Worm (Caenorhabditis elegans) whole organism, L2 larva: ENCODE measurements around the gene T07E3.3.
A peak's percentile ranks its signal among the peaks of the same experiment; 100 is the strongest.

ENCODE experiments used
- C34F6.9 ChIP-seq: fragments of 150-350 bp; optimal IDR thresholded peaks from 2 replicates; lab custom pipeline; 2014; ENCODE audit warnings: missing biosample characterization, missing genetic modification characterization
- F13H6.1 ChIP-seq: sonication (generic microtip); optimal IDR thresholded peaks from 2 replicates; lab custom pipeline; 2016; ENCODE audit warnings: missing genetic modification characterization, missing compliant biosample characterization
- R02D3.7 ChIP-seq: fragments of 150-350 bp; optimal IDR thresholded peaks from 2 replicates; lab custom pipeline; 2014; ENCODE audit warnings: missing biosample characterization, missing genetic modification characterization
- Y55F3AM.14 ChIP-seq: fragments of 200-800 bp; sonication (Bioruptor generic); optimal IDR thresholded peaks from 2 replicates; lab custom pipeline; 2018; ENCODE audit warnings: mild to moderate bottlenecking, missing genetic modification characterization, missing compliant biosample characterization
- ZK546.5 ChIP-seq: sonication (generic microtip); optimal IDR thresholded peaks from 2 replicates; lab custom pipeline; 2017; ENCODE audit warnings: missing biosample characterization, missing genetic modification characterization
- alr-1 ChIP-seq: fragments of 150-350 bp; optimal IDR thresholded peaks from 2 replicates; lab custom pipeline; 2014; ENCODE audit warnings: missing biosample characterization, missing genetic modification characterization
- aly-2 ChIP-seq: fragments of 150-350 bp; optimal IDR thresholded peaks from 2 replicates; lab custom pipeline; 2014; ENCODE audit warnings: missing biosample characterization, missing genetic modification characterization
- ama-1 ChIP-seq: fragments of 150-350 bp; optimal IDR thresholded peaks from 2 replicates; lab custom pipeline; 2018; ENCODE audit warnings: inconsistent platforms
- blmp-1 ChIP-seq: sonication (generic microtip); optimal IDR thresholded peaks from 2 replicates; lab custom pipeline; 2017; ENCODE audit warnings: missing genetic modification characterization, mild to moderate bottlenecking, missing compliant biosample characterization, antibody characterized with exemption, moderate library complexity; ENCODE audit not compliant: insufficient read depth
- ceh-16 ChIP-seq: fragments of 150-350 bp; optimal IDR thresholded peaks from 2 replicates; lab custom pipeline; 2014; ENCODE audit warnings: missing biosample characterization, missing genetic modification characterization
- ceh-82 ChIP-seq: fragments of 150-350 bp; optimal IDR thresholded peaks from 2 replicates; lab custom pipeline; 2014; ENCODE audit warnings: missing biosample characterization, missing genetic modification characterization
- crh-2 ChIP-seq: sonication (generic microtip); optimal IDR thresholded peaks from 2 replicates; lab custom pipeline; 2017; ENCODE audit warnings: missing biosample characterization, missing genetic modification characterization
- egl-27 ChIP-seq: sonication (generic microtip); optimal IDR thresholded peaks from 3 replicates; lab custom pipeline; 2017; ENCODE audit warnings: missing biosample characterization, missing genetic modification reagents, missing genetic modification characterization
- elt-1 ChIP-seq: fragments of 150-350 bp; optimal IDR thresholded peaks from 2 replicates; lab custom pipeline; 2014; ENCODE audit warnings: missing biosample characterization, missing genetic modification characterization
- elt-3 ChIP-seq: sonication (generic microtip); optimal IDR thresholded peaks from 2 replicates; lab custom pipeline; 2017; ENCODE audit warnings: missing biosample characterization, missing genetic modification characterization
- fos-1 ChIP-seq: fragments of 150-350 bp; optimal IDR thresholded peaks from 2 replicates; lab custom pipeline; 2014; ENCODE audit warnings: missing biosample characterization, missing genetic modification characterization
- gmeb-1 ChIP-seq: fragments of 150-350 bp; optimal IDR thresholded peaks from 2 replicates; lab custom pipeline; 2014; ENCODE audit warnings: missing biosample characterization, missing genetic modification characterization
- lin-11 ChIP-seq: fragments of 150-350 bp; sonication (generic microtip); optimal IDR thresholded peaks from 2 replicates; lab custom pipeline; 2014; ENCODE audit warnings: missing biosample characterization, missing genetic modification characterization, inconsistent platforms, mixed read lengths
- lin-13 ChIP-seq: fragments of 150-350 bp; optimal IDR thresholded peaks from 2 replicates; lab custom pipeline; 2014; ENCODE audit warnings: missing biosample characterization, missing genetic modification reagents, missing genetic modification characterization
- lin-39 ChIP-seq: fragments of 150-350 bp; optimal IDR thresholded peaks from 2 replicates; lab custom pipeline; 2014; ENCODE audit warnings: missing biosample characterization, missing genetic modification reagents, missing genetic modification characterization
- lsy-2 ChIP-seq, 2 experiments: fragments of 150-350 bp in 1 of 2; sonication (generic microtip) in 1 of 2; optimal IDR thresholded peaks; 2 replicates each; lab custom pipeline; 2014 to 2017; ENCODE audit warnings: missing biosample characterization in 2 of 2, missing genetic modification characterization in 2 of 2
- mab-5 ChIP-seq: fragments of 150-350 bp; optimal IDR thresholded peaks from 2 replicates; lab custom pipeline; 2014; ENCODE audit warnings: missing biosample characterization, missing genetic modification characterization
- mbf-1 ChIP-seq: sonication (generic microtip); optimal IDR thresholded peaks from 2 replicates; lab custom pipeline; 2017; ENCODE audit warnings: missing biosample characterization, missing genetic modification characterization
- nhr-10 ChIP-seq: sonication (generic microtip); optimal IDR thresholded peaks from 2 replicates; lab custom pipeline; 2017; ENCODE audit warnings: missing biosample characterization, missing genetic modification characterization
- nhr-11 ChIP-seq: fragments of 150-350 bp; optimal IDR thresholded peaks from 2 replicates; lab custom pipeline; 2014; ENCODE audit warnings: missing biosample characterization, missing genetic modification characterization
- nhr-12 ChIP-seq: fragments of 150-350 bp; optimal IDR thresholded peaks from 2 replicates; lab custom pipeline; 2014; ENCODE audit warnings: missing biosample characterization, missing genetic modification characterization
- nhr-129 ChIP-seq: fragments of 150-350 bp; optimal IDR thresholded peaks from 2 replicates; lab custom pipeline; 2014; ENCODE audit warnings: missing biosample characterization, missing genetic modification characterization
- nhr-21 ChIP-seq: fragments of 150-350 bp; optimal IDR thresholded peaks from 2 replicates; lab custom pipeline; 2014; ENCODE audit warnings: missing biosample characterization, missing genetic modification characterization
- nhr-23 ChIP-seq: fragments of 150-350 bp; optimal IDR thresholded peaks from 2 replicates; lab custom pipeline; 2014; ENCODE audit warnings: missing biosample characterization, missing genetic modification reagents, missing genetic modification characterization
- nhr-237 ChIP-seq: fragments of 150-350 bp; optimal IDR thresholded peaks from 2 replicates; lab custom pipeline; 2014; ENCODE audit warnings: missing biosample characterization, missing genetic modification characterization
- nhr-6 ChIP-seq: fragments of 150-350 bp; optimal IDR thresholded peaks from 2 replicates; lab custom pipeline; 2014; ENCODE audit warnings: missing biosample characterization, missing genetic modification characterization
- nhr-77 ChIP-seq: fragments of 150-350 bp; optimal IDR thresholded peaks from 2 replicates; lab custom pipeline; 2014; ENCODE audit warnings: missing biosample characterization, missing genetic modification characterization
- peb-1 ChIP-seq: fragments of 150-350 bp; optimal IDR thresholded peaks from 2 replicates; lab custom pipeline; 2014; ENCODE audit warnings: missing biosample characterization, missing genetic modification characterization
- sem-4 ChIP-seq: fragments of 150-350 bp; optimal IDR thresholded peaks from 2 replicates; lab custom pipeline; 2014; ENCODE audit warnings: missing biosample characterization, missing genetic modification reagents, missing genetic modification characterization
- skn-1 ChIP-seq: sonication (generic microtip); optimal IDR thresholded peaks from 2 replicates; lab custom pipeline; 2017; ENCODE audit warnings: missing biosample characterization, missing genetic modification characterization
- sma-3 ChIP-seq: sonication (generic microtip); optimal IDR thresholded peaks from 2 replicates; lab custom pipeline; 2016; ENCODE audit warnings: missing genetic modification reagents, missing genetic modification characterization, missing compliant biosample characterization
- sma-9 ChIP-seq, 2 experiments: fragments of 150-350 bp in 1 of 2; sonication (generic microtip) in 1 of 2; optimal IDR thresholded peaks; 2 replicates each; lab custom pipeline; 2014 to 2016; ENCODE audit warnings: missing genetic modification characterization in 2 of 2, mild to moderate bottlenecking in 1 of 2, missing biosample characterization in 1 of 2, missing compliant biosample characterization in 1 of 2, missing genetic modification reagents in 1 of 2, moderate library complexity in 1 of 2
- snpc-4 ChIP-seq: fragments of 150-350 bp; optimal IDR thresholded peaks from 2 replicates; lab custom pipeline; 2014; ENCODE audit warnings: missing biosample characterization, missing genetic modification characterization
- unc-39 ChIP-seq: fragments of 150-350 bp; optimal IDR thresholded peaks from 2 replicates; lab custom pipeline; 2014; ENCODE audit warnings: missing biosample characterization, missing genetic modification characterization
- unc-55 ChIP-seq: fragments of 150-350 bp; sonication (generic microtip); optimal IDR thresholded peaks from 3 replicates; lab custom pipeline; 2014; ENCODE audit warnings: missing biosample characterization, missing genetic modification reagents, missing genetic modification characterization
- unc-62 ChIP-seq: fragments of 150-350 bp; optimal IDR thresholded peaks from 2 replicates; lab custom pipeline; 2014; ENCODE audit warnings: missing biosample characterization, missing genetic modification reagents, missing genetic modification characterization
- ztf-1 ChIP-seq: fragments of 200-800 bp; sonication (Bioruptor generic); conservative IDR thresholded peaks from 2 replicates; pipeline ENCODE4 v1.3.6; 2022; ENCODE audit warnings: missing genetic modification characterization, missing compliant biosample characterization
- ztf-11 ChIP-seq: sonication (generic microtip); optimal IDR thresholded peaks from 2 replicates; lab custom pipeline; 2017; ENCODE audit warnings: missing biosample characterization, missing genetic modification characterization
- ztf-4 ChIP-seq: fragments of 150-350 bp; optimal IDR thresholded peaks from 2 replicates; lab custom pipeline; 2014; ENCODE audit warnings: missing biosample characterization, missing genetic modification characterization

T07E3.3 gene

ce11 chrIII:6871067-6871466 is 32.6 kb upstream of the T07E3.3 start:
- no peak for TF ChIP-seq nhr-12 (tag; lab: Kevin White, UChicago)
- peak; percentile 12 for TF ChIP-seq C34F6.9 (tag; lab: Kevin White, UChicago)
- TF ChIP-seq sma-9 (GFP tag; optimal IDR thresholded peaks at IDR 0.05; lab: Kevin White, UChicago), result peak; percentile 34
- no peak for TF ChIP-seq sma-9 (tag; optimal IDR thresholded peaks at IDR 0.05; lab: Kevin White, UChicago)
- TF ChIP-seq nhr-237 (tag; lab: Kevin White, UChicago), result no peak
- TF ChIP-seq nhr-129 (tag; lab: Kevin White, UChicago), result peak; percentile 69
- TF ChIP-seq Y55F3AM.14 (GFP tag; lab: Kevin White, UChicago), result no peak
- TF ChIP-seq F13H6.1 (tag; lab: Kevin White, UChicago), result peak; percentile 24
- TF ChIP-seq mab-5 (tag; lab: Kevin White, UChicago), result no peak
- no peak for TF ChIP-seq alr-1
- TF ChIP-seq sma-3, result no peak
- TF ChIP-seq ceh-82, result no peak
- TF ChIP-seq lsy-2 (tag; optimal IDR thresholded peaks at IDR 0.05; lab: Kevin White, UChicago), result peak in 1 of 2 experiments; percentile 47
- no peak for TF ChIP-seq skn-1 (tag; lab: Kevin White, UChicago)
- TF ChIP-seq nhr-6 (tag; lab: Kevin White, UChicago), result no peak
- TF ChIP-seq lin-11 (tag; lab: Kevin White, UChicago), result no peak

- peak; percentile 23 for TF ChIP-seq sem-4
- peak; percentile 27 for TF ChIP-seq sma-9 (GFP tag; optimal IDR thresholded peaks at IDR 0.05; lab: Kevin White, UChicago)
- no peak for TF ChIP-seq sma-9 (tag; optimal IDR thresholded peaks at IDR 0.05; lab: Kevin White, UChicago)
- peak; percentile 37 for TF ChIP-seq nhr-129 (tag; lab: Kevin White, UChicago)
- peak; percentile 66 for TF ChIP-seq ama-1 (lab: Kevin White, UChicago)
- TF ChIP-seq C34F6.9 (tag; lab: Kevin White, UChicago), result peak; percentile 25
- peak in 1 of 2 experiments; percentile 23 for TF ChIP-seq lsy-2 (tag; optimal IDR thresholded peaks at IDR 0.05; lab: Kevin White, UChicago)
- TF ChIP-seq F13H6.1 (tag; lab: Kevin White, UChicago), result peak; percentile 40
- TF ChIP-seq blmp-1 (tag; lab: Kevin White, UChicago), result no peak
- peak; percentile 27 for TF ChIP-seq lin-13
- no peak for TF ChIP-seq egl-27 (tag; lab: Kevin White, UChicago)
- no peak for TF ChIP-seq unc-55
- no peak for TF ChIP-seq ZK546.5 (tag; lab: Kevin White, UChicago)
- TF ChIP-seq nhr-237 (tag; lab: Kevin White, UChicago), result no peak
- TF ChIP-seq sma-3, result no peak
- no peak for TF ChIP-seq unc-62
- no peak for TF ChIP-seq ztf-1 (GFP tag; lab: Robert Waterston, UW)
- no peak for TF ChIP-seq elt-1 (tag; lab: Kevin White, UChicago)
These were observed 32.0 kb upstream of the T07E3.3 start for ce11 chrIII:6871668-6872067.

- TF ChIP-seq R02D3.7 (no peak), elt-3 (tag; lab: Kevin White, UChicago) (no peak), skn-1 (tag; lab: Kevin White, UChicago) (no peak), nhr-11 (tag; lab: Kevin White, UChicago) (no peak), Y55F3AM.14 (GFP tag; lab: Kevin White, UChicago) (no peak), elt-1 (tag; lab: Kevin White, UChicago) (no peak), peb-1 (tag; lab: Kevin White, UChicago) (no peak), unc-55 (no peak), lin-11 (tag; lab: Kevin White, UChicago) (no peak), nhr-6 (tag; lab: Kevin White, UChicago) (no peak), lsy-2 (tag; optimal IDR thresholded peaks at IDR 0.05; lab: Kevin White, UChicago) (peak in 1 of 2 experiments; percentile 10), mbf-1 (tag; lab: Kevin White, UChicago) (no peak), nhr-237 (tag; lab: Kevin White, UChicago) (no peak), lin-13 (no peak), sma-3 (no peak), nhr-10 (tag; lab: Kevin White, UChicago) (no peak), unc-39 (tag; lab: Kevin White, UChicago) (no peak), ceh-16 (no peak), ztf-4 (no peak), crh-2 (peak; percentile 29), fos-1 (tag; lab: Kevin White, UChicago) (no peak), F13H6.1 (tag; lab: Kevin White, UChicago) (no peak), unc-62 (no peak), sma-9 (GFP tag; optimal IDR thresholded peaks at IDR 0.05; lab: Kevin White, UChicago) (peak; percentile 70), sma-9 (tag; optimal IDR thresholded peaks at IDR 0.05; lab: Kevin White, UChicago) (no peak), ztf-11 (tag; lab: Kevin White, UChicago) (no peak), ZK546.5 (tag; lab: Kevin White, UChicago) (no peak), nhr-77 (no peak), gmeb-1 (tag; lab: Kevin White, UChicago) (no peak), egl-27 (tag; lab: Kevin White, UChicago) (no peak), ama-1 (lab: Kevin White, UChicago) (no peak), alr-1 (no peak), nhr-12 (tag; lab: Kevin White, UChicago) (no peak), ceh-82 (no peak), sem-4 (no peak), ztf-1 (GFP tag; lab: Robert Waterston, UW) (no peak), aly-2 (tag; lab: Kevin White, UChicago) (no peak), nhr-21 (tag; lab: Kevin White, UChicago) (peak; percentile 11), snpc-4 (tag; lab: Kevin White, UChicago) (no peak), mab-5 (tag; lab: Kevin White, UChicago) (no peak), blmp-1 (tag; lab: Kevin White, UChicago) (peak; percentile 46), nhr-23 (tag; lab: Kevin White, UChicago) (no peak), lin-39 (tag; lab: Kevin White, UChicago) (no peak)
These were observed 31.0 kb upstream of the T07E3.3 start, which contains the start of gene K04C2.3 for ce11 chrIII:6872534-6873150. Gene K04C2.3, plus strand, starts transcription at chrIII:6873089.
